Worm (Caenorhabditis elegans) whole organism, L2 larva: Measurements from ENCODE around the gene hgrs-1.

Experiments
- C34F6.9 ChIP-seq: fragments of 150-350 bp; optimal IDR thresholded peaks from 2 replicates; lab custom pipeline; 2014; ENCODE audit warnings: missing biosample characterization, missing genetic modification characterization
- F13H6.1 ChIP-seq: sonication (generic microtip); optimal IDR thresholded peaks from 2 replicates; lab custom pipeline; 2016; ENCODE audit warnings: missing genetic modification characterization, missing compliant biosample characterization
- R02D3.7 ChIP-seq: fragments of 150-350 bp; optimal IDR thresholded peaks from 2 replicates; lab custom pipeline; 2014; ENCODE audit warnings: missing biosample characterization, missing genetic modification characterization
- Y55F3AM.14 ChIP-seq: fragments of 200-800 bp; sonication (Bioruptor generic); optimal IDR thresholded peaks from 2 replicates; lab custom pipeline; 2018; ENCODE audit warnings: mild to moderate bottlenecking, missing genetic modification characterization, missing compliant biosample characterization
- ZK546.5 ChIP-seq: sonication (generic microtip); optimal IDR thresholded peaks from 2 replicates; lab custom pipeline; 2017; ENCODE audit warnings: missing biosample characterization, missing genetic modification characterization
- alr-1 ChIP-seq: fragments of 150-350 bp; optimal IDR thresholded peaks from 2 replicates; lab custom pipeline; 2014; ENCODE audit warnings: missing biosample characterization, missing genetic modification characterization
- aly-2 ChIP-seq: fragments of 150-350 bp; optimal IDR thresholded peaks from 2 replicates; lab custom pipeline; 2014; ENCODE audit warnings: missing biosample characterization, missing genetic modification characterization
- ama-1 ChIP-seq: fragments of 150-350 bp; optimal IDR thresholded peaks from 2 replicates; lab custom pipeline; 2018; ENCODE audit warnings: inconsistent platforms
- blmp-1 ChIP-seq: sonication (generic microtip); optimal IDR thresholded peaks from 2 replicates; lab custom pipeline; 2017; ENCODE audit warnings: missing genetic modification characterization, mild to moderate bottlenecking, missing compliant biosample characterization, antibody characterized with exemption, moderate library complexity; ENCODE audit not compliant: insufficient read depth
- ceh-82 ChIP-seq: fragments of 150-350 bp; optimal IDR thresholded peaks from 2 replicates; lab custom pipeline; 2014; ENCODE audit warnings: missing biosample characterization, missing genetic modification characterization
- crh-2 ChIP-seq: sonication (generic microtip); optimal IDR thresholded peaks from 2 replicates; lab custom pipeline; 2017; ENCODE audit warnings: missing biosample characterization, missing genetic modification characterization
- dmd-4 ChIP-seq: sonication (generic microtip); optimal IDR thresholded peaks from 2 replicates; lab custom pipeline; 2017; ENCODE audit warnings: missing biosample characterization, missing genetic modification characterization
- elt-1 ChIP-seq: fragments of 150-350 bp; optimal IDR thresholded peaks from 2 replicates; lab custom pipeline; 2014; ENCODE audit warnings: missing biosample characterization, missing genetic modification characterization
- elt-3 ChIP-seq: sonication (generic microtip); optimal IDR thresholded peaks from 2 replicates; lab custom pipeline; 2017; ENCODE audit warnings: missing biosample characterization, missing genetic modification characterization
- fos-1 ChIP-seq: fragments of 150-350 bp; optimal IDR thresholded peaks from 2 replicates; lab custom pipeline; 2014; ENCODE audit warnings: missing biosample characterization, missing genetic modification characterization
- gmeb-1 ChIP-seq: fragments of 150-350 bp; optimal IDR thresholded peaks from 2 replicates; lab custom pipeline; 2014; ENCODE audit warnings: missing biosample characterization, missing genetic modification characterization
- lin-11 ChIP-seq: fragments of 150-350 bp; sonication (generic microtip); optimal IDR thresholded peaks from 2 replicates; lab custom pipeline; 2014; ENCODE audit warnings: missing biosample characterization, missing genetic modification characterization, inconsistent platforms, mixed read lengths
- lin-13 ChIP-seq: fragments of 150-350 bp; optimal IDR thresholded peaks from 2 replicates; lab custom pipeline; 2014; ENCODE audit warnings: missing biosample characterization, missing genetic modification reagents, missing genetic modification characterization
- lin-39 ChIP-seq: fragments of 150-350 bp; optimal IDR thresholded peaks from 2 replicates; lab custom pipeline; 2014; ENCODE audit warnings: missing biosample characterization, missing genetic modification reagents, missing genetic modification characterization
- lsy-2 ChIP-seq, 2 experiments: fragments of 150-350 bp in 1 of 2; sonication (generic microtip) in 1 of 2; optimal IDR thresholded peaks; 2 replicates each; lab custom pipeline; 2014 to 2017; ENCODE audit warnings: missing biosample characterization in 2 of 2, missing genetic modification characterization in 2 of 2
- mab-5 ChIP-seq: fragments of 150-350 bp; optimal IDR thresholded peaks from 2 replicates; lab custom pipeline; 2014; ENCODE audit warnings: missing biosample characterization, missing genetic modification characterization
- mbf-1 ChIP-seq: sonication (generic microtip); optimal IDR thresholded peaks from 2 replicates; lab custom pipeline; 2017; ENCODE audit warnings: missing biosample characterization, missing genetic modification characterization
- mdl-1 ChIP-seq, 2 experiments: fragments of 150-350 bp in 1 of 2; sonication (generic microtip) in 1 of 2; optimal IDR thresholded peaks; 2 replicates each; lab custom pipeline; 2017; ENCODE audit warnings: missing biosample characterization in 2 of 2, missing genetic modification characterization in 2 of 2
- nhr-10 ChIP-seq: sonication (generic microtip); optimal IDR thresholded peaks from 2 replicates; lab custom pipeline; 2017; ENCODE audit warnings: missing biosample characterization, missing genetic modification characterization
- nhr-11 ChIP-seq: fragments of 150-350 bp; optimal IDR thresholded peaks from 2 replicates; lab custom pipeline; 2014; ENCODE audit warnings: missing biosample characterization, missing genetic modification characterization
- nhr-12 ChIP-seq: fragments of 150-350 bp; optimal IDR thresholded peaks from 2 replicates; lab custom pipeline; 2014; ENCODE audit warnings: missing biosample characterization, missing genetic modification characterization
- nhr-129 ChIP-seq: fragments of 150-350 bp; optimal IDR thresholded peaks from 2 replicates; lab custom pipeline; 2014; ENCODE audit warnings: missing biosample characterization, missing genetic modification characterization
- nhr-21 ChIP-seq: fragments of 150-350 bp; optimal IDR thresholded peaks from 2 replicates; lab custom pipeline; 2014; ENCODE audit warnings: missing biosample characterization, missing genetic modification characterization
- nhr-23 ChIP-seq: fragments of 150-350 bp; optimal IDR thresholded peaks from 2 replicates; lab custom pipeline; 2014; ENCODE audit warnings: missing biosample characterization, missing genetic modification reagents, missing genetic modification characterization
- nhr-237 ChIP-seq: fragments of 150-350 bp; optimal IDR thresholded peaks from 2 replicates; lab custom pipeline; 2014; ENCODE audit warnings: missing biosample characterization, missing genetic modification characterization
- nhr-25 ChIP-seq: fragments of 150-350 bp; sonication (generic microtip); optimal IDR thresholded peaks from 3 replicates; lab custom pipeline; 2014; ENCODE audit warnings: missing biosample characterization, missing genetic modification characterization
- nhr-6 ChIP-seq: fragments of 150-350 bp; optimal IDR thresholded peaks from 2 replicates; lab custom pipeline; 2014; ENCODE audit warnings: missing biosample characterization, missing genetic modification characterization
- nhr-77 ChIP-seq: fragments of 150-350 bp; optimal IDR thresholded peaks from 2 replicates; lab custom pipeline; 2014; ENCODE audit warnings: missing biosample characterization, missing genetic modification characterization
- peb-1 ChIP-seq: fragments of 150-350 bp; optimal IDR thresholded peaks from 2 replicates; lab custom pipeline; 2014; ENCODE audit warnings: missing biosample characterization, missing genetic modification characterization
- sem-4 ChIP-seq: fragments of 150-350 bp; optimal IDR thresholded peaks from 2 replicates; lab custom pipeline; 2014; ENCODE audit warnings: missing biosample characterization, missing genetic modification reagents, missing genetic modification characterization
- skn-1 ChIP-seq: sonication (generic microtip); optimal IDR thresholded peaks from 2 replicates; lab custom pipeline; 2017; ENCODE audit warnings: missing biosample characterization, missing genetic modification characterization
- sma-3 ChIP-seq: sonication (generic microtip); optimal IDR thresholded peaks from 2 replicates; lab custom pipeline; 2016; ENCODE audit warnings: missing genetic modification reagents, missing genetic modification characterization, missing compliant biosample characterization
- sma-9 ChIP-seq, 2 experiments: fragments of 150-350 bp in 1 of 2; sonication (generic microtip) in 1 of 2; optimal IDR thresholded peaks; 2 replicates each; lab custom pipeline; 2014 to 2016; ENCODE audit warnings: missing genetic modification characterization in 2 of 2, mild to moderate bottlenecking in 1 of 2, missing biosample characterization in 1 of 2, missing compliant biosample characterization in 1 of 2, missing genetic modification reagents in 1 of 2, moderate library complexity in 1 of 2
- unc-39 ChIP-seq: fragments of 150-350 bp; optimal IDR thresholded peaks from 2 replicates; lab custom pipeline; 2014; ENCODE audit warnings: missing biosample characterization, missing genetic modification characterization
- unc-55 ChIP-seq: fragments of 150-350 bp; sonication (generic microtip); optimal IDR thresholded peaks from 3 replicates; lab custom pipeline; 2014; ENCODE audit warnings: missing biosample characterization, missing genetic modification reagents, missing genetic modification characterization
- unc-62 ChIP-seq: fragments of 150-350 bp; optimal IDR thresholded peaks from 2 replicates; lab custom pipeline; 2014; ENCODE audit warnings: missing biosample characterization, missing genetic modification reagents, missing genetic modification characterization
- ztf-1 ChIP-seq: fragments of 200-800 bp; sonication (Bioruptor generic); conservative IDR thresholded peaks from 2 replicates; pipeline ENCODE4 v1.3.6; 2022; ENCODE audit warnings: missing genetic modification characterization, missing compliant biosample characterization
- ztf-11 ChIP-seq: sonication (generic microtip); optimal IDR thresholded peaks from 2 replicates; lab custom pipeline; 2017; ENCODE audit warnings: missing biosample characterization, missing genetic modification characterization
- ztf-4 ChIP-seq: fragments of 150-350 bp; optimal IDR thresholded peaks from 2 replicates; lab custom pipeline; 2014; ENCODE audit warnings: missing biosample characterization, missing genetic modification characterization

hgrs-1 gene

ce11 chrIV:8201133-8201532, 4.7 kb downstream of the hgrs-1 start, which contains the start of gene glrx-22:
Gene glrx-22 (minus strand): TSS chrIV:8201233.
- TF ChIP-seq unc-62 (GFP tag; lab: Kevin White, UChicago) (no peak), Y55F3AM.14 (GFP tag; lab: Kevin White, UChicago) (no peak), crh-2 (tag; lab: Kevin White, UChicago) (no peak), alr-1 (tag; lab: Kevin White, UChicago) (no peak), nhr-10 (tag; lab: Kevin White, UChicago) (no peak), fos-1 (tag; lab: Kevin White, UChicago) (no peak), ztf-1 (no peak), peb-1 (tag; lab: Kevin White, UChicago) (no peak)

ce11 chrIV:8199824-8200223, 6.0 kb downstream of the hgrs-1 start:
- TF ChIP-seq nhr-77 (tag; lab: Kevin White, UChicago), result no peak
- TF ChIP-seq unc-39 (tag; lab: Kevin White, UChicago), result no peak
- no peak for TF ChIP-seq C34F6.9 (tag; lab: Kevin White, UChicago)
- TF ChIP-seq sem-4 (tag; lab: Kevin White, UChicago), result no peak
- no peak for TF ChIP-seq ama-1
- TF ChIP-seq ztf-4 (tag; lab: Kevin White, UChicago), result no peak
- no peak for TF ChIP-seq unc-55
- peak; percentile 8 for TF ChIP-seq crh-2 (tag; lab: Kevin White, UChicago)
- no peak for TF ChIP-seq nhr-12
- no peak for TF ChIP-seq elt-1
- peak; percentile 94 for TF ChIP-seq fos-1 (tag; lab: Kevin White, UChicago)
- no peak for TF ChIP-seq ztf-11 (tag; lab: Kevin White, UChicago)
- TF ChIP-seq mbf-1, result no peak
- TF ChIP-seq nhr-21 (tag; lab: Kevin White, UChicago), result no peak

DNA sequence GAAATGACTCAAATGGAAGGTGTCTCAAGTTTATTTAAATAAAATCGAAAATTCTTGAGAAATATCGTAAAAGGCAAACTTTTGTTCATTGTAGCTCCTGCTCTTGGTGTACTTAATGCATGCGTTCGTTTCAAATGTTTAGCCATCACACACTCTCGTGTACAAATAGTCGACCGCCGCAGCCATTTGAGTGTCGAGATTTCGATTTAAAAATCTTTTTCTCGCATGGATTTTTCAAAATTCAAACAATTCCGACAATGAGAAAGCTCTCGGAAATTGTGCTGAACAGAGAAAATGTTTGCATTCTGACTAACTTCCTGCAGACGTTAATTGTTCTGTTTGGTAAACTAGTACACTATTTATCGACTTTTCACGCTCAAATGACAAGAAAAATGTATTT, 6.6 kb downstream of the hgrs-1 start:
- TF ChIP-seq blmp-1 (no peak), nhr-25 (no peak), nhr-77 (tag; lab: Kevin White, UChicago) (no peak), Y55F3AM.14 (GFP tag; lab: Kevin White, UChicago) (no peak), peb-1 (tag; lab: Kevin White, UChicago) (no peak), aly-2 (tag; lab: Kevin White, UChicago) (no peak), sma-9 (GFP tag; optimal IDR thresholded peaks at IDR 0.05; lab: Kevin White, UChicago) (no peak), sma-9 (tag; optimal IDR thresholded peaks at IDR 0.05; lab: Kevin White, UChicago) (no peak), mbf-1 (no peak), alr-1 (tag; lab: Kevin White, UChicago) (no peak), C34F6.9 (tag; lab: Kevin White, UChicago) (no peak)

ce11 chrIV:8198851-8199250, 7.0 kb downstream of the hgrs-1 start, which contains the start of gene wsp-1:
Gene wsp-1 (minus strand): TSS chrIV:8198951.
- no peak for TF ChIP-seq dmd-4 (tag; lab: Kevin White, UChicago)
- TF ChIP-seq ztf-1, result no peak
- TF ChIP-seq ztf-11 (tag; lab: Kevin White, UChicago), result no peak
- TF ChIP-seq F13H6.1, result no peak
- TF ChIP-seq C34F6.9 (tag; lab: Kevin White, UChicago), result no peak
- no peak for TF ChIP-seq nhr-129
- no peak for TF ChIP-seq R02D3.7
- TF ChIP-seq ztf-4 (tag; lab: Kevin White, UChicago), result no peak
- no peak for TF ChIP-seq elt-3 (tag; lab: Kevin White, UChicago)
- no peak for TF ChIP-seq lin-39 (tag; lab: Kevin White, UChicago)
- no peak for TF ChIP-seq mbf-1
- no peak for TF ChIP-seq nhr-11
- TF ChIP-seq ZK546.5 (tag; lab: Kevin White, UChicago), result no peak
- TF ChIP-seq gmeb-1 (tag; lab: Kevin White, UChicago), result no peak
- no peak for TF ChIP-seq mdl-1 (tag; optimal IDR thresholded peaks at IDR 0.05; lab: Kevin White, UChicago)
- TF ChIP-seq Y55F3AM.14 (GFP tag; lab: Kevin White, UChicago), result no peak
- TF ChIP-seq fos-1 (tag; lab: Kevin White, UChicago), result no peak
- TF ChIP-seq lin-11, result no peak
- no peak for TF ChIP-seq nhr-25
- no peak for TF ChIP-seq nhr-21 (tag; lab: Kevin White, UChicago)
- TF ChIP-seq, all 48 proteins: peak for 0

DNA sequence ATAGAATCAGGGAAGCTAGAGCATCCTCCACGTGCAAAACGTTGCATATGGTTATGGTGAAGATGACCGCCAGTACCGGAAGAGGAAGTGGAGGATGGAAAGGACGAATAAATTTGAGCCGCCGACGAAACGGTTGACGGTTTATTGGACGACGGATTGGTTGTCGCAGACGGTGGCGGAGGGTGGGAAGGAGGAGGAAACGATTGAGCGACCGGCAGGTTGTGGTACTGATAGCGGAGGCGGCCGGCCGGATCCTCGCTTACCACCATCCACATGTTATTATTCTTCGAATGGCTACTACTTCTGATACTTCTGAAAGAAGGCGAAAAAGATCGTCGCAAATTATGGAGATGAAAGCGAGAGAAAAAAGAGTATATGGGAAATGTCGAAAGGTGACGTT, 13.0 kb downstream of the hgrs-1 start:
- no peak for TF ChIP-seq aly-2 (tag; lab: Kevin White, UChicago)
- no peak for TF ChIP-seq peb-1 (tag; lab: Kevin White, UChicago)
- no peak for TF ChIP-seq ZK546.5 (tag; lab: Kevin White, UChicago)
- TF ChIP-seq sma-3 (GFP tag; lab: Kevin White, UChicago), result no peak
- TF ChIP-seq lsy-2 (tag; optimal IDR thresholded peaks at IDR 0.05; lab: Kevin White, UChicago), result no peak
- no peak for TF ChIP-seq nhr-129
- TF ChIP-seq lin-13 (GFP tag; lab: Kevin White, UChicago), result no peak
- no peak for TF ChIP-seq nhr-10 (tag; lab: Kevin White, UChicago)
- no peak for TF ChIP-seq crh-2 (tag; lab: Kevin White, UChicago)
- TF ChIP-seq nhr-6 (tag; lab: Kevin White, UChicago), result no peak
- no peak for TF ChIP-seq ceh-82 (tag; lab: Kevin White, UChicago)
- no peak for TF ChIP-seq Y55F3AM.14 (GFP tag; lab: Kevin White, UChicago)
- no peak for TF ChIP-seq F13H6.1
- TF ChIP-seq unc-62 (GFP tag; lab: Kevin White, UChicago), result no peak
- TF ChIP-seq elt-1, result no peak
- no peak for TF ChIP-seq skn-1 (tag; lab: Kevin White, UChicago)
- TF ChIP-seq mab-5, result no peak
- TF ChIP-seq nhr-237, result no peak
- TF ChIP-seq nhr-23, result no peak
